Fruit fly (Drosophila melanogaster): Measurements from ENCODE around the gene hec.

hec gene

dm6 chrX:12905901-12906689 lies 51.2 kb downstream of the hec start, which contains the start of gene CG4404 (continued):
- TF ChIP-seq CG5180 (GFP tag; optimal IDR thresholded peaks at IDR 0.05) (no peak), CG4730 (GFP tag; IDR thresholded peaks at IDR 0.05) (no peak), ATbp (GFP tag; optimal IDR thresholded peaks at IDR 0.05) (no peak), eve (GFP tag; optimal IDR thresholded peaks at IDR 0.05) (no peak), hth (optimal IDR thresholded peaks at IDR 0.05) (no peak), CG7745 (tag; optimal IDR thresholded peaks at IDR 0.05) (no peak), CG14860 (GFP tag; IDR thresholded peaks at IDR 0.05; ENCODE audit: partially characterized antibody) (peak; percentile 7; the same call in 1 of the 3 replicates), tna (GFP tag; IDR thresholded peaks at IDR 0.05; ENCODE audit: partially characterized antibody) (0 out of 2 replicates have a peak, but pooled peaks have one; percentile 43), Awh (GFP tag; IDR thresholded peaks at IDR 0.05) (no peak), Med (GFP tag) (peak; percentile 20), ato (GFP tag; IDR thresholded peaks at IDR 0.05; ENCODE audit: partially characterized antibody) (0 out of 2 replicates have a peak, but pooled peaks have one; percentile 28), gt (GFP tag; IDR thresholded peaks at IDR 0.05) (no peak), Kr (GFP tag; optimal IDR thresholded peaks at IDR 0.05) (no peak), mld (GFP tag; IDR thresholded peaks at IDR 0.05; ENCODE audit: partially characterized antibody) (peak; percentile 42; the same call in 1 of the 3 replicates), shn (GFP tag; optimal IDR thresholded peaks at IDR 0.05) (no peak), Dref (GFP tag; IDR thresholded peaks at IDR 0.05) (peak; percentile 57), hb (GFP tag; IDR thresholded peaks at IDR 0.05; ENCODE audit: partially characterized antibody) (peak; percentile 52; the same call in 1 of the 3 replicates), CG18599 (GFP tag; optimal IDR thresholded peaks at IDR 0.05) (no peak), CG17328 (GFP tag; IDR thresholded peaks at IDR 0.05) (no peak), Dp (GFP tag; optimal IDR thresholded peaks at IDR 0.05) (no peak), Dll (GFP tag; IDR thresholded peaks at IDR 0.05; ENCODE audit: partially characterized antibody) (peak; percentile 38; the same call in 1 of the 4 replicates), phol (tag; optimal IDR thresholded peaks at IDR 0.05) (no peak), CG10274 (GFP tag; optimal IDR thresholded peaks at IDR 0.05) (peak; percentile 29), D19A (tag; optimal IDR thresholded peaks at IDR 0.05) (peak; percentile 13), Jarid2 (GFP tag; optimal IDR thresholded peaks at IDR 0.05) (no peak)

dm6 chrX:12905014-12905900 lies 52.0 kb downstream of the hec start:
- TF ChIP-seq crol (GFP tag; IDR thresholded peaks at IDR 0.05) (0 out of 2 replicates have a peak, but pooled peaks have one; percentile 14), slbo (GFP tag; IDR thresholded peaks at IDR 0.05) (no peak), CG8478 (optimal IDR thresholded peaks at IDR 0.05) (no peak), CG7963 (GFP tag; IDR thresholded peaks at IDR 0.05; ENCODE audit: partially characterized antibody) (no peak), CG15011 (GFP tag; optimal IDR thresholded peaks at IDR 0.05) (no peak), ewg (GFP tag; optimal IDR thresholded peaks at IDR 0.05) (peak; percentile 22), zen2 (GFP tag; IDR thresholded peaks at IDR 0.05; ENCODE audit: partially characterized antibody) (no peak), knrl (GFP tag; IDR thresholded peaks at IDR 0.05; ENCODE audit: partially characterized antibody) (no peak), Med (GFP tag) (peak; percentile 46), pan (optimal IDR thresholded peaks at IDR 0.05) (no peak), pan (GFP tag; optimal IDR thresholded peaks at IDR 0.05 in 1 of 2, IDR thresholded peaks at IDR 0.05 in 1 of 2) (peak in 1 of 2 experiments; percentile 19), Pdp1 (GFP tag; optimal IDR thresholded peaks at IDR 0.05) (peak in 1 of 2 experiments; percentile 8), CG13775 (GFP tag; optimal IDR thresholded peaks at IDR 0.05) (no peak), HLH4C (GFP tag; IDR thresholded peaks at IDR 0.05; ENCODE audit: partially characterized antibody) (no peak), Dfd (GFP tag; optimal IDR thresholded peaks at IDR 0.05) (peak in 1 of 2 experiments; percentile 4), trem (tag; optimal IDR thresholded peaks at IDR 0.05) (no peak), slou (GFP tag; optimal IDR thresholded peaks at IDR 0.05) (no peak), MTF-1 (GFP tag; optimal IDR thresholded peaks at IDR 0.05; ENCODE audit: borderline replicate concordance) (no peak), bigmax (GFP tag; optimal IDR thresholded peaks at IDR 0.05) (no peak), CG17385 (GFP tag; optimal IDR thresholded peaks at IDR 0.05) (peak; percentile 82), chinmo (GFP tag; IDR thresholded peaks at IDR 0.05; ENCODE audit: partially characterized antibody) (0 out of 4 replicates have a peak, but pooled peaks have one; percentile 19), grau (tag; optimal IDR thresholded peaks at IDR 0.05) (no peak)

All from whole organism, embryonic.